Fruit fly (Drosophila melanogaster) whole organism, embryonic: ENCODE data around the gene CG33523.

ENCODE experiments used
- CG10147 ChIP-seq: fragments of 200-800 bp; sonication (Bioruptor generic); optimal IDR thresholded peaks from 2 replicates; lab custom pipeline; 2019; ENCODE audit warnings: missing biosample characterization, mild to moderate bottlenecking, missing genetic modification characterization, moderate library complexity
- CG10321 ChIP-seq: fragments of 200-800 bp; sonication (Bioruptor generic); IDR thresholded peaks from 2 replicates; pipeline ENCODE4 v1.3.6; 2022; ENCODE audit warnings: missing biosample characterization, missing genetic modification characterization
- CG12071 ChIP-seq: fragments of 200-800 bp; sonication (Bioruptor generic); optimal IDR thresholded peaks from 3 replicates; lab custom pipeline; 2018; ENCODE audit warnings: missing biosample characterization, mild to moderate bottlenecking, missing genetic modification characterization
- CG13296 ChIP-seq: fragments of 200-800 bp; sonication (Bioruptor generic); optimal IDR thresholded peaks from 3 replicates; lab custom pipeline; 2018; ENCODE audit warnings: missing biosample characterization, mild to moderate bottlenecking, missing genetic modification characterization
- CG13775 ChIP-seq: fragments of 200-800 bp; sonication (Bioruptor generic); optimal IDR thresholded peaks from 3 replicates; lab custom pipeline; 2017; ENCODE audit warnings: missing biosample characterization, mild to moderate bottlenecking, missing genetic modification characterization
- CG14965 ChIP-seq: fragments of 200-800 bp; sonication (Bioruptor generic); optimal IDR thresholded peaks from 2 replicates; lab custom pipeline; 2016; ENCODE audit warnings: missing biosample characterization, missing genetic modification characterization, borderline replicate concordance
- CG1603 ChIP-seq: fragments of 200-800 bp; sonication (Bioruptor generic); optimal IDR thresholded peaks from 2 replicates; lab custom pipeline; 2019; ENCODE audit warnings: missing biosample characterization, mild to moderate bottlenecking, missing genetic modification characterization, moderate library complexity
- CG2120 ChIP-seq: fragments of 200-800 bp; sonication (Bioruptor generic); optimal IDR thresholded peaks from 3 replicates; lab custom pipeline; 2016; ENCODE audit warnings: missing biosample characterization, missing genetic modification characterization
- CG2678 ChIP-seq: fragments of 200-800 bp; sonication (Bioruptor generic); optimal IDR thresholded peaks from 3 replicates; lab custom pipeline; 2019; ENCODE audit warnings: missing biosample characterization, mild to moderate bottlenecking, missing genetic modification characterization, moderate library complexity
- CG33213 ChIP-seq: fragments of 200-800 bp; sonication (Bioruptor generic); optimal IDR thresholded peaks from 3 replicates; lab custom pipeline; 2016; ENCODE audit warnings: missing biosample characterization, missing genetic modification characterization
- CG4360 ChIP-seq: fragments of 200-800 bp; sonication (Bioruptor generic); IDR thresholded peaks from 2 replicates; pipeline ENCODE4 v1.3.6; 2022; ENCODE audit warnings: missing biosample characterization, missing genetic modification characterization
- CG6813 ChIP-seq: fragments of 200-800 bp; sonication (Bioruptor generic); optimal IDR thresholded peaks from 2 replicates; lab custom pipeline; 2017; ENCODE audit warnings: missing biosample characterization, missing genetic modification characterization, mild to moderate bottlenecking, moderate library complexity, missing genetic modification reagents
- CG6854 ChIP-seq: fragments of 200-800 bp; sonication (Bioruptor generic); optimal IDR thresholded peaks from 3 replicates; lab custom pipeline; 2017; ENCODE audit warnings: missing biosample characterization, mild to moderate bottlenecking, missing genetic modification characterization
- CoRest ChIP-seq: fragments of 200-800 bp; sonication (Bioruptor generic); optimal IDR thresholded peaks from 3 replicates; lab custom pipeline; 2018; ENCODE audit warnings: missing biosample characterization, mild to moderate bottlenecking, missing genetic modification characterization, moderate library complexity
- Deaf1 ChIP-seq: fragments of 200-800 bp; optimal IDR thresholded peaks from 3 replicates; lab custom pipeline; 2019; ENCODE audit warnings: missing biosample characterization, mild to moderate bottlenecking, missing genetic modification characterization, moderate library complexity
- Doc3 ChIP-seq: fragments of 200-800 bp; sonication (Bioruptor generic); IDR thresholded peaks from 3 replicates; pipeline ENCODE4 v1.3.6; 2022; ENCODE audit warnings: missing biosample characterization, missing genetic modification characterization; ENCODE audit not compliant: partially characterized antibody
- Drgx ChIP-seq: fragments of 200-800 bp; sonication (Bioruptor generic); IDR thresholded peaks from 2 replicates; pipeline ENCODE4 v1.3.6; 2022; ENCODE audit warnings: missing biosample characterization, missing genetic modification characterization
- Fer1 ChIP-seq: fragments of 200-800 bp; sonication (Bioruptor generic); optimal IDR thresholded peaks from 2 replicates; lab custom pipeline; 2017; ENCODE audit warnings: missing biosample characterization, mild to moderate bottlenecking, missing genetic modification characterization
- Fer3 ChIP-seq: fragments of 200-800 bp; sonication (Bioruptor generic); optimal IDR thresholded peaks from 2 replicates; lab custom pipeline; 2018; ENCODE audit warnings: missing biosample characterization, mild to moderate bottlenecking, missing genetic modification characterization, moderate library complexity
- HLH54F ChIP-seq: fragments of 200-800 bp; sonication (Bioruptor generic); optimal IDR thresholded peaks from 3 replicates; lab custom pipeline; 2016; ENCODE audit warnings: missing biosample characterization, missing genetic modification characterization
- HmgD ChIP-seq: fragments of 200-800 bp; sonication (Bioruptor generic); optimal IDR thresholded peaks from 3 replicates; lab custom pipeline; 2016; ENCODE audit warnings: missing biosample characterization, missing genetic modification characterization
- Hr51 ChIP-seq, 2 experiments: fragments of 200-800 bp; sonication (Bioruptor generic); optimal IDR thresholded peaks; 2 replicates in 1 of 2; 3 replicates in 1 of 2; lab custom pipeline; 2016 to 2018; ENCODE audit warnings: missing biosample characterization in 2 of 2, missing genetic modification characterization in 2 of 2, mild to moderate bottlenecking in 1 of 2, moderate library complexity in 1 of 2
- Jarid2 ChIP-seq: fragments of 200-800 bp; sonication (Bioruptor generic); optimal IDR thresholded peaks from 3 replicates; lab custom pipeline; 2017; ENCODE audit warnings: mild to moderate bottlenecking, missing biosample characterization, missing genetic modification reagents, missing genetic modification characterization
- MTF-1 ChIP-seq: fragments of 200-800 bp; sonication (Bioruptor generic); optimal IDR thresholded peaks from 2 replicates; lab custom pipeline; 2018; ENCODE audit warnings: missing biosample characterization, mild to moderate bottlenecking, missing genetic modification characterization, borderline replicate concordance
- Med ChIP-seq: fragments of 200-800 bp; sonication (Bioruptor generic); peaks from one replicate; lab custom pipeline; 2016; ENCODE audit warnings: missing biosample characterization, missing genetic modification characterization, mild to moderate bottlenecking, inconsistent platforms, moderate library complexity
- NFAT ChIP-seq: fragments of 200-800 bp; sonication (Bioruptor generic); IDR thresholded peaks from 2 replicates; pipeline ENCODE4 v1.3.6; 2022; ENCODE audit warnings: missing biosample characterization, missing genetic modification characterization
- Six4 ChIP-seq: fragments of 200-800 bp; sonication (Bioruptor generic); optimal IDR thresholded peaks from 2 replicates; lab custom pipeline; 2016; ENCODE audit warnings: missing biosample characterization, missing genetic modification characterization
- ac ChIP-seq: fragments of 200-800 bp; sonication (Bioruptor generic); optimal IDR thresholded peaks from 3 replicates; lab custom pipeline; 2017; ENCODE audit warnings: missing biosample characterization, mild to moderate bottlenecking, missing genetic modification characterization
- ase ChIP-seq: fragments of 200-800 bp; sonication (Bioruptor generic); IDR thresholded peaks from 3 replicates; pipeline ENCODE4 v1.3.6; 2022; ENCODE audit warnings: missing biosample characterization, missing genetic modification characterization
- bowl ChIP-seq: fragments of 200-800 bp; sonication (Bioruptor generic); IDR thresholded peaks from 2 replicates; pipeline ENCODE4 v1.3.6; 2022; ENCODE audit warnings: missing biosample characterization, missing genetic modification characterization
- dan ChIP-seq: fragments of 200-800 bp; sonication (Bioruptor generic); IDR thresholded peaks from 2 replicates; pipeline ENCODE4 v1.3.6; 2022; ENCODE audit warnings: missing biosample characterization, missing genetic modification characterization
- esg ChIP-seq: fragments of 200-800 bp; sonication (Bioruptor generic); conservative IDR thresholded peaks from 2 replicates; pipeline ENCODE4 v1.3.6; 2022; ENCODE audit warnings: missing biosample characterization, missing genetic modification characterization
- eyg ChIP-seq: fragments of 200-800 bp; sonication (Bioruptor generic); optimal IDR thresholded peaks from 3 replicates; lab custom pipeline; 2016; ENCODE audit warnings: missing biosample characterization, missing genetic modification characterization
- gsb ChIP-seq: fragments of 200-800 bp; sonication (Bioruptor generic); IDR thresholded peaks from 2 replicates; pipeline ENCODE4 v1.3.6; 2022; ENCODE audit warnings: missing biosample characterization, missing genetic modification characterization
- gsb-n ChIP-seq: fragments of 200-800 bp; sonication (Bioruptor generic); optimal IDR thresholded peaks from 3 replicates; lab custom pipeline; 2018; ENCODE audit warnings: missing biosample characterization, mild to moderate bottlenecking, missing genetic modification characterization
- hth ChIP-seq: fragments of >200 bp; optimal IDR thresholded peaks from 2 replicates; lab custom pipeline; 2017; ENCODE audit warnings: inconsistent platforms
- knrl ChIP-seq: fragments of 200-800 bp; sonication (Bioruptor generic); IDR thresholded peaks from 3 replicates; pipeline ENCODE4 v1.3.6; 2022; ENCODE audit warnings: missing biosample characterization, missing genetic modification characterization; ENCODE audit not compliant: partially characterized antibody
- lov ChIP-seq, 2 experiments: fragments of 200-800 bp in 1 of 2; fragments of >200 bp in 1 of 2; sonication (Bioruptor generic) in 1 of 2; IDR thresholded peaks in 1 of 2; optimal IDR thresholded peaks in 1 of 2; 2 replicates in 1 of 2; 3 replicates in 1 of 2; pipeline versions ENCODE4 v1.3.6 to Lab custom; 2017 to 2022; ENCODE audit warnings: missing biosample characterization in 1 of 2, missing genetic modification characterization in 1 of 2
- nom ChIP-seq: fragments of 200-800 bp; sonication (Bioruptor generic); optimal IDR thresholded peaks from 2 replicates; lab custom pipeline; 2017; ENCODE audit warnings: missing biosample characterization, missing genetic modification characterization, mild to moderate bottlenecking, moderate library complexity, missing genetic modification reagents
- onecut ChIP-seq: fragments of 200-800 bp; sonication (Bioruptor generic); IDR thresholded peaks from 2 replicates; pipeline ENCODE4 v1.3.6; 2022; ENCODE audit warnings: missing biosample characterization, missing genetic modification characterization
- pum ChIP-seq: fragments of 200-800 bp; sonication (Bioruptor generic); optimal IDR thresholded peaks from 2 replicates; lab custom pipeline; 2016; ENCODE audit warnings: missing biosample characterization, missing genetic modification characterization
- salm ChIP-seq: fragments of 200-800 bp; sonication (Bioruptor generic); optimal IDR thresholded peaks from 2 replicates; lab custom pipeline; 2018; ENCODE audit warnings: missing biosample characterization, mild to moderate bottlenecking, missing genetic modification characterization
- sug ChIP-seq: fragments of 200-800 bp; optimal IDR thresholded peaks from 2 replicates; lab custom pipeline; 2019; ENCODE audit warnings: missing biosample characterization, mild to moderate bottlenecking, missing genetic modification characterization, moderate library complexity
- tio ChIP-seq: fragments of 200-800 bp; sonication (Bioruptor generic); optimal IDR thresholded peaks from 2 replicates; lab custom pipeline; 2017; ENCODE audit warnings: missing biosample characterization, missing genetic modification characterization, inconsistent platforms
- tna ChIP-seq: fragments of 200-800 bp; sonication (Bioruptor generic); IDR thresholded peaks from 2 replicates; pipeline ENCODE4 v1.3.6; 2022; ENCODE audit warnings: missing biosample characterization, missing genetic modification characterization; ENCODE audit not compliant: partially characterized antibody
- twi ChIP-seq: fragments of 200-800 bp; optimal IDR thresholded peaks from 2 replicates; lab custom pipeline; 2019; ENCODE audit warnings: missing biosample characterization, mild to moderate bottlenecking, missing genetic modification characterization, moderate library complexity
- wor ChIP-seq: fragments of 200-800 bp; sonication (Bioruptor generic); IDR thresholded peaks from 2 replicates; pipeline ENCODE4 v1.3.6; 2022; ENCODE audit warnings: missing biosample characterization, missing genetic modification characterization
- z ChIP-seq: fragments of 200-800 bp; sonication (Bioruptor generic); IDR thresholded peaks from 3 replicates; pipeline ENCODE4 v1.3.6; 2022; ENCODE audit warnings: missing biosample characterization, missing genetic modification characterization

Gene CG33523

DNA sequence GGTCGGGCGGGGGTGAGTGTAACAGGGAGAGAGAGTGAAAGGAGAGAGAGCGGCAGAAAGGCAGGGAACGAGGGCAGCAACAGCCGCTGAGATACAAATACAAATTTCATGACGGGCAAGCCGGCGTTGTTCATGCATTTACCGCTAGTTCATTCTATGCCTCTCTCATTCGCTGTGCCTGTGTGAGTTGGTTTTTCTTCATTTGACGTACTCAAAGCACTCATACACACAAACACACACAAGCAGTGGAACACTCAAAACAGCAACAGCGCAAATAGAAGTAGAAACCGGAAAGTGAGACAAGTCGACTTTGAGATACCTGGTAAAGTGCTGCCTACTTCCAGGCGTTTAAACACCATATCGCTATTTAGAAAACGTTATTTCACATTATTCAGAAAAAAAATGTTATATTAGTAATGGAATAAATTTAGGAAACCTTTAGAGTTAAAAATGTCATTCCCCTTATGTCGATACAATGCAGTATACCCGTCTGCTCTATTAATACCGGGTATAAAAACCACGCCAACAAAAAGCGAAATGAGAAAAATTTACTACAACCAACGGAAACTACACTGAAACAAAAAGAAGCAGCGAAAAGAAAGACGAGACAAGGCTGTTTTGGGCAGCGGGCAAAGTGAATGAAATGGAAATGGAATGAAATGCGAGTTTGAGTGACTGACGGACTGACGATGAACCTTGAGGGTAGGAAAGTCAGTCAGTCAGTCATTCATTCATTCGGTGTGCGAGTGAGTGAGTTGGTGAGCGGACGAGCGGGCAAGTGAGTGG is 52.7 kb downstream of the CG33523 start (continued):
- TF ChIP-seq CG33213: peak; percentile 89
- TF ChIP-seq ac: peak; percentile 76
- no peak for TF ChIP-seq Doc3 (GFP tag; lab: Robert Waterston, UW)
- peak; percentile 98 for TF ChIP-seq lov (optimal IDR thresholded peaks at IDR 0.05; lab: Kevin White, UChicago)
- TF ChIP-seq lov (GFP tag; IDR thresholded peaks at IDR 0.05; lab: Robert Waterston, UW): peak; percentile 95
- TF ChIP-seq Deaf1 (tag; lab: Kevin White, UChicago): peak; percentile 44
- peak; percentile 95 for TF ChIP-seq CG1603 (tag; lab: Kevin White, UChicago)
- peak; percentile 84 for TF ChIP-seq bowl
- TF ChIP-seq Six4 (GFP tag; lab: Kevin White, UChicago): peak; percentile 96
- TF ChIP-seq CG12071 (GFP tag; lab: Kevin White, UChicago): peak; percentile 84
- peak; percentile 96 for TF ChIP-seq wor (GFP tag; lab: Robert Waterston, UW)
- peak; percentile 48 for TF ChIP-seq Jarid2 (GFP tag; lab: Kevin White, UChicago)
- peak; percentile 97 for TF ChIP-seq pum (GFP tag; lab: Kevin White, UChicago)
- TF ChIP-seq hth (lab: Kevin White, UChicago): no peak
- TF ChIP-seq CoRest (tag; lab: Kevin White, UChicago): peak; percentile 93
- TF ChIP-seq gsb-n (tag; lab: Kevin White, UChicago): peak; percentile 98
- TF ChIP-seq CG14965: peak; percentile 58
- peak; percentile 81 for TF ChIP-seq MTF-1
- peak; percentile 56 for TF ChIP-seq CG13296 (GFP tag; lab: Kevin White, UChicago)
- no peak for TF ChIP-seq nom (GFP tag; lab: Kevin White, UChicago)
- TF ChIP-seq sug (tag; lab: Kevin White, UChicago): peak; percentile 19
- peak; percentile 54; the same call in 1 of the 3 replicates for TF ChIP-seq knrl (GFP tag; lab: Robert Waterston, UW)
- peak; percentile 83 for TF ChIP-seq CG4360 (GFP tag; lab: Robert Waterston, UW)
- peak; percentile 72 for TF ChIP-seq gsb
- TF ChIP-seq tna: no peak
- TF ChIP-seq twi (tag; lab: Kevin White, UChicago): peak; percentile 80
- peak; percentile 96 for TF ChIP-seq dan (GFP tag; lab: Robert Waterston, UW)
- peak; percentile 83 for TF ChIP-seq CG6813 (GFP tag; lab: Kevin White, UChicago)
- peak; percentile 87 for TF ChIP-seq CG13775
- TF ChIP-seq CG10147 (GFP tag; lab: Kevin White, UChicago): peak; percentile 88
- peak; percentile 96 for TF ChIP-seq CG2678
- peak; percentile 35 for TF ChIP-seq HmgD (GFP tag; lab: Kevin White, UChicago)
- peak; percentile 71 for TF ChIP-seq eyg (GFP tag; lab: Kevin White, UChicago)
- peak; percentile 94 for TF ChIP-seq tio
- TF ChIP-seq Med (GFP tag; lab: Kevin White, UChicago): peak; percentile 96
- TF ChIP-seq Fer3 (tag; lab: Kevin White, UChicago): peak; percentile 86
- peak; percentile 70 to 93 for TF ChIP-seq Hr51 (GFP tag; optimal IDR thresholded peaks at IDR 0.05; lab: Kevin White, UChicago)
- TF ChIP-seq HLH54F (GFP tag; lab: Kevin White, UChicago): peak; percentile 65
- peak; percentile 78 for TF ChIP-seq Fer1 (GFP tag; lab: Kevin White, UChicago)
- peak; percentile 54 for TF ChIP-seq NFAT
- peak; percentile 94 for TF ChIP-seq salm (tag; lab: Kevin White, UChicago)
- peak; percentile 96 for TF ChIP-seq ase
- peak; percentile 34; the same call in 1 of the 2 replicates for TF ChIP-seq Drgx (GFP tag; lab: Robert Waterston, UW)
- peak; percentile 91 for TF ChIP-seq onecut (GFP tag; lab: Robert Waterston, UW)
- TF ChIP-seq CG10321: peak; percentile 74; the same call in 1 of the 2 replicates
- TF ChIP-seq esg (GFP tag; lab: Robert Waterston, UW): peak; percentile 96
- TF ChIP-seq CG2120 (GFP tag; lab: Kevin White, UChicago): peak; percentile 78
- peak; percentile 97 for TF ChIP-seq z
- TF ChIP-seq CG6854: peak; percentile 73
